Worm (Caenorhabditis elegans) whole organism, L3 larva: ENCODE measurements around the gene gst-34.

Experiments
- R02D3.7 ChIP-seq: fragments of 150-350 bp; optimal IDR thresholded peaks from 2 replicates; lab custom pipeline; 2014; ENCODE audit warnings: missing biosample characterization, missing genetic modification characterization
- ZK546.5 ChIP-seq: sonication (generic microtip); optimal IDR thresholded peaks from 2 replicates; lab custom pipeline; 2017; ENCODE audit warnings: missing biosample characterization, missing genetic modification characterization
- aly-2 ChIP-seq: fragments of 150-350 bp; optimal IDR thresholded peaks from 2 replicates; lab custom pipeline; 2014; ENCODE audit warnings: missing biosample characterization, missing genetic modification characterization
- ama-1 ChIP-seq: fragments of 150-350 bp; optimal IDR thresholded peaks from 2 replicates; lab custom pipeline; 2018
- ceh-16 ChIP-seq: sonication (generic microtip); optimal IDR thresholded peaks from 2 replicates; lab custom pipeline; 2017; ENCODE audit warnings: missing biosample characterization, missing genetic modification characterization
- ceh-28 ChIP-seq: fragments of 150-350 bp; optimal IDR thresholded peaks from 2 replicates; lab custom pipeline; 2014; ENCODE audit warnings: missing biosample characterization, missing genetic modification reagents, missing genetic modification characterization
- ceh-82 ChIP-seq: fragments of 150-350 bp; optimal IDR thresholded peaks from 2 replicates; lab custom pipeline; 2014; ENCODE audit warnings: missing biosample characterization, missing genetic modification characterization
- ceh-9 ChIP-seq: sonication (generic microtip); optimal IDR thresholded peaks from 2 replicates; lab custom pipeline; 2018; ENCODE audit warnings: missing biosample characterization, missing genetic modification characterization
- daf-12 ChIP-seq: fragments of 150-350 bp; optimal IDR thresholded peaks from 2 replicates; lab custom pipeline; 2014; ENCODE audit warnings: missing biosample characterization, missing genetic modification reagents, missing genetic modification characterization
- egl-27 ChIP-seq: sonication (generic microtip); optimal IDR thresholded peaks from 4 replicates; lab custom pipeline; 2017; ENCODE audit warnings: missing biosample characterization, missing genetic modification reagents, missing genetic modification characterization
- egl-5 ChIP-seq: fragments of 150-350 bp; optimal IDR thresholded peaks from 2 replicates; lab custom pipeline; 2017; ENCODE audit warnings: missing biosample characterization, missing genetic modification reagents, missing genetic modification characterization, inconsistent platforms
- elt-2 ChIP-seq: sonication (generic microtip); optimal IDR thresholded peaks from 2 replicates; lab custom pipeline; 2016; ENCODE audit warnings: missing genetic modification reagents, mild to moderate bottlenecking, missing genetic modification characterization, missing compliant biosample characterization
- elt-3 ChIP-seq, 3 experiments: fragments of 150-350 bp in 1 of 3; sonication (generic microtip) in 2 of 3; optimal IDR thresholded peaks; 2 replicates in 2 of 3; 4 replicates in 1 of 3; lab custom pipeline; 2014 to 2017; ENCODE audit warnings: missing biosample characterization in 3 of 3, missing genetic modification characterization in 3 of 3
- eor-1 ChIP-seq, 2 experiments: fragments of 150-350 bp; optimal IDR thresholded peaks; 2 replicates each; lab custom pipeline; 2014 to 2018; ENCODE audit warnings: missing biosample characterization in 2 of 2, missing genetic modification characterization in 2 of 2
- fkh-10 ChIP-seq: sonication (generic microtip); optimal IDR thresholded peaks from 2 replicates; lab custom pipeline; 2017; ENCODE audit warnings: missing biosample characterization, missing genetic modification reagents, missing genetic modification characterization
- fkh-2 ChIP-seq: fragments of 150-350 bp; optimal IDR thresholded peaks from 2 replicates; lab custom pipeline; 2014; ENCODE audit warnings: missing biosample characterization, missing genetic modification reagents, missing genetic modification characterization
- fos-1 ChIP-seq: fragments of 150-350 bp; optimal IDR thresholded peaks from 2 replicates; lab custom pipeline; 2014; ENCODE audit warnings: missing biosample characterization, missing genetic modification characterization
- hmg-11 ChIP-seq: sonication (generic microtip); optimal IDR thresholded peaks from 2 replicates; lab custom pipeline; 2016; ENCODE audit warnings: missing genetic modification characterization, missing compliant biosample characterization
- jun-1 ChIP-seq: fragments of 150-350 bp; optimal IDR thresholded peaks from 2 replicates; lab custom pipeline; 2014; ENCODE audit warnings: missing biosample characterization, missing genetic modification reagents, missing genetic modification characterization
- lin-39 ChIP-seq: fragments of 150-350 bp; optimal IDR thresholded peaks from 2 replicates; lab custom pipeline; 2018; ENCODE audit warnings: missing biosample characterization, missing genetic modification reagents, missing genetic modification characterization
- lsy-12 ChIP-seq: sonication (generic microtip); optimal IDR thresholded peaks from 2 replicates; lab custom pipeline; 2016; ENCODE audit warnings: mild to moderate bottlenecking, missing genetic modification characterization, missing compliant biosample characterization
- mdl-1 ChIP-seq: fragments of 150-350 bp; optimal IDR thresholded peaks from 2 replicates; lab custom pipeline; 2014; ENCODE audit warnings: missing biosample characterization, missing genetic modification characterization
- nfya-1 ChIP-seq: sonication (generic microtip); optimal IDR thresholded peaks from 2 replicates; lab custom pipeline; 2017; ENCODE audit warnings: missing genetic modification characterization, mild to moderate bottlenecking, missing compliant biosample characterization, antibody characterized with exemption, moderate library complexity; ENCODE audit not compliant: insufficient read depth
- nhr-11 ChIP-seq: fragments of 150-350 bp; optimal IDR thresholded peaks from 2 replicates; lab custom pipeline; 2014; ENCODE audit warnings: missing biosample characterization, missing genetic modification characterization
- nhr-12 ChIP-seq: fragments of 150-350 bp; optimal IDR thresholded peaks from 2 replicates; lab custom pipeline; 2014; ENCODE audit warnings: missing biosample characterization, missing genetic modification characterization
- nhr-23 ChIP-seq: fragments of 150-350 bp; optimal IDR thresholded peaks from 2 replicates; lab custom pipeline; 2014; ENCODE audit warnings: missing biosample characterization, missing genetic modification reagents, missing genetic modification characterization
- nhr-237 ChIP-seq: fragments of 150-350 bp; optimal IDR thresholded peaks from 2 replicates; lab custom pipeline; 2014; ENCODE audit warnings: missing biosample characterization, missing genetic modification characterization
- nhr-25 ChIP-seq: sonication (generic microtip); optimal IDR thresholded peaks from 2 replicates; lab custom pipeline; 2017; ENCODE audit warnings: missing biosample characterization, missing genetic modification characterization
- nhr-28 ChIP-seq: fragments of 150-350 bp; optimal IDR thresholded peaks from 2 replicates; lab custom pipeline; 2014; ENCODE audit warnings: missing biosample characterization, missing genetic modification characterization
- nhr-43 ChIP-seq: sonication (generic microtip); optimal IDR thresholded peaks from 2 replicates; lab custom pipeline; 2016; ENCODE audit warnings: mild to moderate bottlenecking, missing genetic modification characterization, missing compliant biosample characterization; ENCODE audit not compliant: poor library complexity, severe bottlenecking
- nhr-67 ChIP-seq: fragments of 150-350 bp; optimal IDR thresholded peaks from 2 replicates; lab custom pipeline; 2014; ENCODE audit warnings: missing biosample characterization, missing genetic modification characterization
- nhr-76 ChIP-seq: fragments of 150-350 bp; sonication (generic microtip); optimal IDR thresholded peaks from 5 replicates; lab custom pipeline; 2014; ENCODE audit warnings: missing biosample characterization, missing genetic modification characterization
- nhr-77 ChIP-seq: fragments of 150-350 bp; optimal IDR thresholded peaks from 2 replicates; lab custom pipeline; 2014; ENCODE audit warnings: missing biosample characterization, missing genetic modification characterization
- pha-4 ChIP-seq: fragments of 150-350 bp; optimal IDR thresholded peaks from 2 replicates; lab custom pipeline; 2014; ENCODE audit warnings: missing biosample characterization, missing genetic modification reagents, missing genetic modification characterization
- pqm-1 ChIP-seq: fragments of 150-350 bp; optimal IDR thresholded peaks from 2 replicates; lab custom pipeline; 2017; ENCODE audit warnings: missing biosample characterization, missing genetic modification characterization, inconsistent platforms
- sea-2 ChIP-seq: fragments of 150-350 bp; sonication (generic microtip); optimal IDR thresholded peaks from 4 replicates; lab custom pipeline; 2014; ENCODE audit warnings: missing biosample characterization, missing genetic modification reagents, missing genetic modification characterization
- skn-1 ChIP-seq: fragments of 150-350 bp; optimal IDR thresholded peaks from 2 replicates; lab custom pipeline; 2014; ENCODE audit warnings: missing biosample characterization, missing genetic modification characterization
- snpc-4 ChIP-seq: fragments of 150-350 bp; optimal IDR thresholded peaks from 2 replicates; lab custom pipeline; 2014; ENCODE audit warnings: missing biosample characterization, missing genetic modification characterization
- tbx-2 ChIP-seq: sonication (generic microtip); optimal IDR thresholded peaks from 2 replicates; lab custom pipeline; 2016; ENCODE audit warnings: mild to moderate bottlenecking, missing genetic modification characterization, missing compliant biosample characterization
- unc-39 ChIP-seq: sonication (generic microtip); optimal IDR thresholded peaks from 4 replicates; lab custom pipeline; 2017; ENCODE audit warnings: missing biosample characterization, missing genetic modification characterization
- unc-62 ChIP-seq: fragments of 150-350 bp; sonication (generic microtip); optimal IDR thresholded peaks from 4 replicates; lab custom pipeline; 2014; ENCODE audit warnings: missing biosample characterization, missing genetic modification reagents, missing genetic modification characterization
- zag-1 ChIP-seq: fragments of 150-350 bp; optimal IDR thresholded peaks from 2 replicates; lab custom pipeline; 2014; ENCODE audit warnings: missing biosample characterization, missing genetic modification characterization
- ztf-11 ChIP-seq: fragments of 150-350 bp; optimal IDR thresholded peaks from 2 replicates; lab custom pipeline; 2014; ENCODE audit warnings: missing biosample characterization, missing genetic modification characterization
- ztf-4 ChIP-seq: fragments of 150-350 bp; optimal IDR thresholded peaks from 2 replicates; lab custom pipeline; 2014; ENCODE audit warnings: missing biosample characterization, missing genetic modification characterization

gst-34 gene

DNA sequence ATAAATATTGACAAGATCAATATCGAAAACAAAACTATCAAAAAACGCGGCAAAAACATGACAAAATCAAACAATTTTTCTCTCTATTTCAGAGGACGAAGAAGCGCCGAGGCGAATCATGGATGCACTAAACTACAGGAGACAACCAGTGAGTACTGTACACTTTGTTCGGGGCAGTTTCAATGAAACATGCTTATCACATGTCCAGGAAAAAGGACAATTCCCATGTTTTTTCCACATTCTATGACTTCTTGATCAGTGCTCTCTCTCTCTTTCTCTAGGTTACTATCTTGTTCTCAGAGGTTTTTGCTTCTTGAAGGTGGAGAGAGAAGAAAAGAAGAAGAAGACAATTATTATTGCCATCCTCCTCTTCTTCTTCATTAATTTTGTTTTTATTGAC, 14.5 kb upstream of the gst-34 start:
- peak; percentile 61 for TF ChIP-seq elt-2 (tag; lab: Kevin White, UChicago)
- no peak for TF ChIP-seq eor-1 (tag; optimal IDR thresholded peaks at IDR 0.05; lab: Kevin White, UChicago)
- no peak for TF ChIP-seq fkh-10 (GFP tag; lab: Kevin White, UChicago)
- no peak for TF ChIP-seq tbx-2 (tag; lab: Kevin White, UChicago)
- TF ChIP-seq R02D3.7 (tag; lab: Kevin White, UChicago): no peak
- TF ChIP-seq nhr-25 (tag; lab: Kevin White, UChicago): no peak
- no peak for TF ChIP-seq sea-2 (GFP tag; lab: Kevin White, UChicago)
- peak; percentile 64 for TF ChIP-seq pqm-1 (tag; lab: Kevin White, UChicago)
- peak; percentile 3 for TF ChIP-seq pha-4 (tag; lab: Kevin White, UChicago)
- no peak for TF ChIP-seq jun-1 (tag; lab: Kevin White, UChicago)
- TF ChIP-seq ama-1 (lab: Kevin White, UChicago): peak; percentile 10
- TF ChIP-seq elt-3 (tag; optimal IDR thresholded peaks at IDR 0.05; lab: Kevin White, UChicago): no peak
- no peak for TF ChIP-seq ceh-28 (tag; lab: Kevin White, UChicago)
- TF ChIP-seq nhr-28 (tag; lab: Kevin White, UChicago): no peak
- TF ChIP-seq nhr-43 (tag; lab: Kevin White, UChicago): no peak
- no peak for TF ChIP-seq fos-1 (tag; lab: Kevin White, UChicago)
- no peak for TF ChIP-seq egl-27

DNA sequence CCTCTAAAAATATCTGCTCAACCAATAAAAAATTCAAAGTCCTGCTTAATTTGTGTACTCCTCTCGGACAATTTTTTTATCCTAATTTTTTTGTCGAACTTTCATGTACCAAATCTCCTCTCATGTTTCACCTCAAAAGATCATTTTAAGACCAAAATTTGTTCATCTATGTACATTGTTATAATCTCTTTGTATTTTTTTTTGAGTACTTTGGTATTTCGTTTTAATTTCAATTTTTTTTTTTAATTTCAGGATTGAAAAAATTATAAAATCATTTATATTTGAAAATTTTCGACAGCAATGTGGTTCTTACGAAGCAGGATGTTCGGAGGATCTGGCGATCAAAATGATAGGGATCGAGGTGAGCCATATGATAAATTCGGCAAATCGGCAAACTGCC, 13.4 kb upstream of the gst-34 start, which contains the start of gene spsb-1:
spsb-1 (plus strand) TSS at position 301 of the 400 bp plus-strand sequence.
- TF ChIP-seq nhr-23 (no peak), ceh-9 (tag; lab: Kevin White, UChicago) (no peak), fkh-10 (GFP tag; lab: Kevin White, UChicago) (no peak), nhr-25 (tag; lab: Kevin White, UChicago) (no peak), pha-4 (tag; lab: Kevin White, UChicago) (no peak)

DNA sequence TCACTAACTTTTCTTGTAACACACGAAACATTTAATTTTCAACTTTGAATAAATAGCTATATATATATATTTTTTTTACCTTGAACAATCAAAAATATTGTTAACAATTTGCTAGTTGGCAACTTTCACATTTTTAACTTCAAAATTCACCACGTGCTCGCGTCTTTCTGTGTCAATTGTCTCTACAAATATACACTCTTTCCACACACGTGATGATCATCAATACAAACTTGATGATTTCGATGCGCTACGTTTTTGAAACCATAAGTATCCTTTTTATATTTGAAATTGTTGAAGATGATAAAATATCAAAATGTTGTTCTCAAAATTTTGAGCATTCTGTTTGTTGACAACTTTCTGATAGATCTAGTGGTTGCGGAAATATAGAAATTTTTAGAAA, 12.3 kb upstream of the gst-34 start:
- TF ChIP-seq aly-2 (tag; lab: Kevin White, UChicago) (no peak), ama-1 (lab: Kevin White, UChicago) (no peak), pha-4 (tag; lab: Kevin White, UChicago) (peak; percentile 31), elt-2 (tag; lab: Kevin White, UChicago) (peak; percentile 9), ceh-16 (no peak)

DNA sequence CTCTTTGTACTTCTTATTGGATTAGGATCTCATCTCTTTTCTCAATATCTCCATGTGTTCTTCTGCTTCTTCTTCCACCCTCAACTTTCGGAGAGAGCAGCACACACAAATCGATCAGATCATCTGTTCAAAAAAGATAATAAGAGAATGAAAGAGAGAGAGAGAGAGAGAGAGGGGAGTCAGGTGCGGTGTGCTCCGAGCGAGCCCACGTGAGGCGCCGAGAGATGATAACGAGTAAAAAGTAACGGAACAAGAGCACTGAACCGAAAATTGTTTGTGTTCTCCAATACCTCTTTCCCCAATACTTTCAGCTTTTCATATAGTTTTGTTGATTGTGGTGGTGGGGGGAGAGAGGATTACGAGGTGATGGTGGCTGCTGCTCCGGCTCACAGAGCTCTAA, 10.9 kb upstream of the gst-34 start:
- TF ChIP-seq ceh-9 (tag; lab: Kevin White, UChicago) (no peak), elt-3 (tag; optimal IDR thresholded peaks at IDR 0.05; lab: Kevin White, UChicago) (no peak), pqm-1 (tag; lab: Kevin White, UChicago) (peak; percentile 48), R02D3.7 (tag; lab: Kevin White, UChicago) (no peak), egl-27 (no peak), ceh-82 (tag; lab: Kevin White, UChicago) (no peak), unc-62 (no peak), fkh-10 (GFP tag; lab: Kevin White, UChicago) (no peak), jun-1 (tag; lab: Kevin White, UChicago) (peak; percentile 51), lin-39 (tag; lab: Kevin White, UChicago) (peak; percentile 37), fos-1 (tag; lab: Kevin White, UChicago) (no peak), nhr-28 (tag; lab: Kevin White, UChicago) (no peak), nhr-12 (tag; lab: Kevin White, UChicago) (no peak), eor-1 (tag; optimal IDR thresholded peaks at IDR 0.05; lab: Kevin White, UChicago) (no peak), elt-2 (tag; lab: Kevin White, UChicago) (peak; percentile 81), nhr-11 (tag; lab: Kevin White, UChicago) (no peak), nfya-1 (tag; lab: Kevin White, UChicago) (peak; percentile 34), ama-1 (lab: Kevin White, UChicago) (no peak), mdl-1 (tag; lab: Kevin White, UChicago) (peak; percentile 7), ztf-11 (tag; lab: Kevin White, UChicago) (no peak), nhr-77 (tag; lab: Kevin White, UChicago) (no peak), nhr-237 (tag; lab: Kevin White, UChicago) (no peak), zag-1 (tag; lab: Kevin White, UChicago) (no peak), nhr-23 (no peak), tbx-2 (tag; lab: Kevin White, UChicago) (no peak), nhr-67 (tag; lab: Kevin White, UChicago) (no peak), fkh-2 (tag; lab: Kevin White, UChicago) (no peak), nhr-76 (tag; lab: Kevin White, UChicago) (no peak), egl-5 (tag; lab: Kevin White, UChicago) (no peak), nhr-25 (tag; lab: Kevin White, UChicago) (no peak), sea-2 (GFP tag; lab: Kevin White, UChicago) (no peak), unc-39 (tag; lab: Kevin White, UChicago) (no peak), lsy-12 (tag; lab: Kevin White, UChicago) (no peak), nhr-43 (tag; lab: Kevin White, UChicago) (no peak), hmg-11 (tag; lab: Kevin White, UChicago) (no peak), ZK546.5 (tag; lab: Kevin White, UChicago) (no peak), ceh-28 (tag; lab: Kevin White, UChicago) (peak; percentile 49), skn-1 (no peak), daf-12 (tag; lab: Kevin White, UChicago) (no peak), snpc-4 (peak; percentile 21), ztf-4 (tag; lab: Kevin White, UChicago) (no peak)
